Worm (Caenorhabditis elegans) whole organism, dauer: ENCODE results near the gene D1022.3.

Experiments used
- unc-62 ChIP-seq: sonication (generic microtip); optimal IDR thresholded peaks from 2 replicates; lab custom pipeline; 2017; ENCODE audit warnings: missing biosample characterization, missing genetic modification reagents, missing genetic modification characterization

The D1022.3 gene

ce11 chrII:7432327-7432726 is 23.8 kb downstream of the D1022.3 start, which contains the start of gene srd-54:
Gene srd-54 (plus strand): TSS chrII:7432627.
- no peak for TF ChIP-seq unc-62

- no peak for TF ChIP-seq unc-62
Measured at ce11 chrII:7420796-7421386, 35.2 kb downstream of the D1022.3 start.

- TF ChIP-seq unc-62 = no peak
Measured at ce11 chrII:7420157-7420556, 35.9 kb downstream of the D1022.3 start.

- TF ChIP-seq unc-62 = no peak
Measured at ce11 chrII:7419563-7419962, 36.5 kb downstream of the D1022.3 start.

ce11 chrII:7413764-7414163 is 42.3 kb downstream of the D1022.3 start:
- TF ChIP-seq unc-62 = no peak

- TF ChIP-seq unc-62 = no peak
Measured at ce11 chrII:7413275-7413674, 42.8 kb downstream of the D1022.3 start.

ce11 chrII:7411930-7412329 is 44.2 kb downstream of the D1022.3 start, which contains the start of gene K02A2.5:
Gene K02A2.5 (minus strand): TSS chrII:7412030.
- TF ChIP-seq unc-62 = no peak

- no peak for TF ChIP-seq unc-62
Measured at ce11 chrII:7408192-7408591, 47.9 kb downstream of the D1022.3 start, which contains the start of gene srd-55. Gene srd-55 (plus strand): TSS chrII:7408492.

ce11 chrII:7406438-7406837 is 49.6 kb downstream of the D1022.3 start:
- no peak for TF ChIP-seq unc-62

ce11 chrII:7405262-7405661 is 50.8 kb downstream of the D1022.3 start:
- no peak for TF ChIP-seq unc-62
